Fruit fly (Drosophila melanogaster) whole organism, embryonic: ENCODE results near the gene CG14442.
A peak's percentile ranks its signal among the peaks of the same experiment; 100 is the strongest.

Experiments used
- Aef1 ChIP-seq: fragments of 200-800 bp; sonication (Bioruptor generic); IDR thresholded peaks from 3 replicates; pipeline ENCODE4 v1.3.6; 2022; ENCODE audit warnings: missing biosample characterization, missing genetic modification characterization
- BEAF-32 ChIP-seq: fragments of 200-800 bp; sonication (Bioruptor generic); optimal IDR thresholded peaks from 3 replicates; lab custom pipeline; 2017; ENCODE audit warnings: missing biosample characterization, missing genetic modification characterization, mild to moderate bottlenecking, moderate library complexity, missing genetic modification reagents
- BtbVII ChIP-seq: fragments of 200-800 bp; sonication (Bioruptor generic); optimal IDR thresholded peaks from 3 replicates; lab custom pipeline; 2017; ENCODE audit warnings: missing biosample characterization, mild to moderate bottlenecking, missing genetic modification characterization
- C15 ChIP-seq: fragments of 200-800 bp; sonication (Bioruptor generic); IDR thresholded peaks from 3 replicates; pipeline ENCODE4 v1.3.6; 2022; ENCODE audit warnings: missing biosample characterization, missing genetic modification characterization
- CG11093 ChIP-seq: fragments of 200-800 bp; sonication (Bioruptor generic); IDR thresholded peaks from 3 replicates; pipeline ENCODE4 v1.3.6; 2022; ENCODE audit warnings: missing biosample characterization, missing genetic modification characterization
- CG11504 ChIP-seq: fragments of 200-800 bp; sonication (Bioruptor generic); optimal IDR thresholded peaks from 3 replicates; lab custom pipeline; 2019; ENCODE audit warnings: missing biosample characterization, mild to moderate bottlenecking, missing genetic modification characterization, moderate library complexity
- CG11696 ChIP-seq: fragments of 200-800 bp; sonication (Bioruptor generic); IDR thresholded peaks from 2 replicates; pipeline ENCODE4 v1.3.6; 2022; ENCODE audit warnings: missing biosample characterization, missing genetic modification characterization
- CG1233 ChIP-seq: fragments of 200-800 bp; sonication (Bioruptor generic); optimal IDR thresholded peaks from 4 replicates; lab custom pipeline; 2018; ENCODE audit warnings: missing biosample characterization, mild to moderate bottlenecking, missing genetic modification characterization
- CG12769 ChIP-seq: fragments of 200-800 bp; sonication (Bioruptor generic); optimal IDR thresholded peaks from 2 replicates; lab custom pipeline; 2019; ENCODE audit warnings: missing biosample characterization, mild to moderate bottlenecking, missing genetic modification characterization, moderate library complexity
- CG13424 ChIP-seq: fragments of 200-800 bp; sonication (Bioruptor generic); optimal IDR thresholded peaks from 2 replicates; lab custom pipeline; 2019; ENCODE audit warnings: missing biosample characterization, mild to moderate bottlenecking, missing genetic modification characterization, moderate library complexity
- CG15696 ChIP-seq: fragments of 200-800 bp; sonication (Bioruptor generic); optimal IDR thresholded peaks from 2 replicates; lab custom pipeline; 2019; ENCODE audit warnings: missing biosample characterization, mild to moderate bottlenecking, missing genetic modification characterization, moderate library complexity
- CG1603 ChIP-seq: fragments of 200-800 bp; sonication (Bioruptor generic); optimal IDR thresholded peaks from 2 replicates; lab custom pipeline; 2019; ENCODE audit warnings: missing biosample characterization, mild to moderate bottlenecking, missing genetic modification characterization, moderate library complexity
- CG16779 ChIP-seq: fragments of 200-800 bp; sonication (Bioruptor generic); IDR thresholded peaks from 2 replicates; pipeline ENCODE4 v1.3.6; 2022; ENCODE audit warnings: missing biosample characterization, missing genetic modification characterization
- CG17829 ChIP-seq: fragments of 200-800 bp; optimal IDR thresholded peaks from 2 replicates; lab custom pipeline; 2019; ENCODE audit warnings: missing biosample characterization, mild to moderate bottlenecking, missing genetic modification characterization, moderate library complexity
- CG1832 ChIP-seq: fragments of 200-800 bp; sonication (Bioruptor generic); optimal IDR thresholded peaks from 2 replicates; lab custom pipeline; 2017; ENCODE audit warnings: missing biosample characterization, mild to moderate bottlenecking, missing genetic modification characterization, inconsistent platforms
- CG30020 ChIP-seq: fragments of 200-800 bp; optimal IDR thresholded peaks from 2 replicates; lab custom pipeline; 2019; ENCODE audit warnings: missing biosample characterization, mild to moderate bottlenecking, missing genetic modification characterization, moderate library complexity
- CG4820 ChIP-seq: fragments of 200-800 bp; sonication (Bioruptor generic); optimal IDR thresholded peaks from 3 replicates; lab custom pipeline; 2016; ENCODE audit warnings: missing biosample characterization, missing genetic modification characterization
- CG6689 ChIP-seq: fragments of 200-800 bp; sonication (Bioruptor generic); IDR thresholded peaks from 2 replicates; pipeline ENCODE4 v1.3.6; 2022; ENCODE audit warnings: missing biosample characterization, missing genetic modification characterization
- CG9797 ChIP-seq: fragments of 200-800 bp; sonication (Bioruptor generic); optimal IDR thresholded peaks from 3 replicates; lab custom pipeline; 2018; ENCODE audit warnings: missing biosample characterization, mild to moderate bottlenecking, missing genetic modification characterization
- Deaf1 ChIP-seq: fragments of 200-800 bp; optimal IDR thresholded peaks from 3 replicates; lab custom pipeline; 2019; ENCODE audit warnings: missing biosample characterization, mild to moderate bottlenecking, missing genetic modification characterization, moderate library complexity
- Eip74EF ChIP-seq, 2 experiments: fragments of 200-800 bp in 1 of 2; fragments of >200 bp in 1 of 2; sonication (Bioruptor generic) in 1 of 2; optimal IDR thresholded peaks; 2 replicates each; lab custom pipeline; 2017 to 2019; ENCODE audit warnings: missing biosample characterization in 2 of 2, missing genetic modification characterization in 2 of 2, mild to moderate bottlenecking in 1 of 2, moderate library complexity in 1 of 2
- Fer1 ChIP-seq: fragments of 200-800 bp; sonication (Bioruptor generic); optimal IDR thresholded peaks from 2 replicates; lab custom pipeline; 2017; ENCODE audit warnings: missing biosample characterization, mild to moderate bottlenecking, missing genetic modification characterization
- GATAe ChIP-seq: fragments of 200-800 bp; sonication (Bioruptor generic); conservative IDR thresholded peaks from 2 replicates; pipeline ENCODE4 v1.3.6; 2022; ENCODE audit warnings: missing biosample characterization, missing genetic modification characterization
- Gug ChIP-seq: fragments of 200-800 bp; sonication (Bioruptor generic); IDR thresholded peaks from 4 replicates; pipeline ENCODE4 v1.3.6; 2022; ENCODE audit warnings: missing biosample characterization, missing genetic modification characterization
- Hr51 ChIP-seq, 2 experiments: fragments of 200-800 bp; sonication (Bioruptor generic); optimal IDR thresholded peaks; 2 replicates in 1 of 2; 3 replicates in 1 of 2; lab custom pipeline; 2016 to 2018; ENCODE audit warnings: missing biosample characterization in 2 of 2, missing genetic modification characterization in 2 of 2, mild to moderate bottlenecking in 1 of 2, moderate library complexity in 1 of 2
- Mrtf ChIP-seq: fragments of 200-800 bp; sonication (Bioruptor generic); IDR thresholded peaks from 3 replicates; pipeline ENCODE4 v1.3.6; 2022; ENCODE audit warnings: missing biosample characterization, missing genetic modification characterization
- Neu2 ChIP-seq: fragments of 200-800 bp; sonication (Bioruptor generic); optimal IDR thresholded peaks from 3 replicates; lab custom pipeline; 2016; ENCODE audit warnings: missing biosample characterization, missing genetic modification characterization, borderline replicate concordance
- Nf-YA ChIP-seq: fragments of 200-800 bp; sonication (Bioruptor generic); IDR thresholded peaks from 2 replicates; pipeline ENCODE4 v1.3.6; 2022; ENCODE audit warnings: missing biosample characterization, missing genetic modification characterization
- Oli ChIP-seq: fragments of 200-800 bp; sonication (Bioruptor generic); optimal IDR thresholded peaks from 2 replicates; lab custom pipeline; 2018; ENCODE audit warnings: missing biosample characterization, mild to moderate bottlenecking, missing genetic modification characterization, moderate library complexity
- TFAM ChIP-seq: fragments of 200-800 bp; sonication (Bioruptor generic); optimal IDR thresholded peaks from 2 replicates; lab custom pipeline; 2017; ENCODE audit warnings: missing biosample characterization, missing genetic modification characterization, inconsistent platforms
- Usf ChIP-seq: fragments of 200-800 bp; sonication (Bioruptor generic); optimal IDR thresholded peaks from 2 replicates; lab custom pipeline; 2017; ENCODE audit warnings: missing genotype, missing biosample characterization, missing genetic modification characterization
- Xbp1 ChIP-seq: fragments of 200-800 bp; sonication (Bioruptor generic); optimal IDR thresholded peaks from 3 replicates; lab custom pipeline; 2016; ENCODE audit warnings: missing biosample characterization, mild to moderate bottlenecking, missing genetic modification characterization
- ara ChIP-seq: fragments of 200-800 bp; sonication (Bioruptor generic); IDR thresholded peaks from 2 replicates; pipeline ENCODE4 v1.3.6; 2022; ENCODE audit warnings: missing biosample characterization, missing genetic modification characterization
- az2 ChIP-seq: fragments of 200-800 bp; sonication (Bioruptor generic); optimal IDR thresholded peaks from 3 replicates; lab custom pipeline; 2016; ENCODE audit warnings: missing biosample characterization, missing genetic modification characterization
- chif ChIP-seq, 2 experiments: fragments of 200-800 bp; sonication (Bioruptor generic); optimal IDR thresholded peaks; 3 replicates each; lab custom pipeline; 2016; ENCODE audit warnings: missing biosample characterization in 2 of 2, missing genetic modification characterization in 2 of 2
- chinmo ChIP-seq: fragments of 200-800 bp; sonication (Bioruptor generic); IDR thresholded peaks from 4 replicates; pipeline ENCODE4 v1.3.6; 2022; ENCODE audit warnings: missing biosample characterization, missing genetic modification characterization; ENCODE audit not compliant: partially characterized antibody
- crol ChIP-seq: fragments of 200-800 bp; sonication (Bioruptor generic); IDR thresholded peaks from 2 replicates; pipeline ENCODE4 v1.3.6; 2022; ENCODE audit warnings: missing biosample characterization, missing genetic modification characterization
- fd96Cb ChIP-seq: fragments of 200-800 bp; sonication (Bioruptor generic); optimal IDR thresholded peaks from 2 replicates; lab custom pipeline; 2018; ENCODE audit warnings: missing biosample characterization, mild to moderate bottlenecking, missing genetic modification characterization, moderate library complexity
- gce ChIP-seq: fragments of 200-800 bp; sonication (Bioruptor generic); IDR thresholded peaks from 3 replicates; pipeline ENCODE4 v1.3.6; 2022; ENCODE audit warnings: missing biosample characterization, missing genetic modification characterization
- gfzf ChIP-seq: fragments of 200-800 bp; sonication (Bioruptor generic); optimal IDR thresholded peaks from 2 replicates; lab custom pipeline; 2016; ENCODE audit warnings: missing biosample characterization, mild to moderate bottlenecking, missing genetic modification characterization, moderate library complexity
- lab ChIP-seq: fragments of 200-800 bp; sonication (Bioruptor generic); optimal IDR thresholded peaks from 3 replicates; lab custom pipeline; 2017; ENCODE audit warnings: missing biosample characterization, missing genetic modification characterization, mild to moderate bottlenecking, moderate library complexity, missing genetic modification reagents
- mirr ChIP-seq: fragments of 200-800 bp; sonication (Bioruptor generic); optimal IDR thresholded peaks from 3 replicates; lab custom pipeline; 2018; ENCODE audit warnings: missing biosample characterization, mild to moderate bottlenecking, missing genetic modification characterization
- mld ChIP-seq: fragments of 200-800 bp; sonication (Bioruptor generic); IDR thresholded peaks from 3 replicates; pipeline ENCODE4 v1.3.6; 2022; ENCODE audit warnings: missing biosample characterization, missing genetic modification characterization; ENCODE audit not compliant: partially characterized antibody
- nmo ChIP-seq: fragments of 200-800 bp; sonication (Bioruptor generic); optimal IDR thresholded peaks from 2 replicates; lab custom pipeline; 2018; ENCODE audit warnings: missing biosample characterization, mild to moderate bottlenecking, missing genetic modification characterization, moderate library complexity
- pita ChIP-seq: fragments of 200-800 bp; sonication (Bioruptor generic); optimal IDR thresholded peaks from 2 replicates; lab custom pipeline; 2017; ENCODE audit warnings: missing biosample characterization, mild to moderate bottlenecking, missing genetic modification characterization
- tin ChIP-seq: fragments of 200-800 bp; sonication (Bioruptor generic); optimal IDR thresholded peaks from 3 replicates; lab custom pipeline; 2016; ENCODE audit warnings: missing biosample characterization, missing genetic modification characterization
- twi ChIP-seq: fragments of 200-800 bp; optimal IDR thresholded peaks from 2 replicates; lab custom pipeline; 2019; ENCODE audit warnings: missing biosample characterization, mild to moderate bottlenecking, missing genetic modification characterization, moderate library complexity
- unc-4 ChIP-seq: fragments of 200-800 bp; sonication (Bioruptor generic); IDR thresholded peaks from 2 replicates; pipeline ENCODE4 v1.3.6; 2022; ENCODE audit warnings: missing biosample characterization, missing genetic modification characterization; ENCODE audit not compliant: partially characterized antibody

The CG14442 gene

DNA sequence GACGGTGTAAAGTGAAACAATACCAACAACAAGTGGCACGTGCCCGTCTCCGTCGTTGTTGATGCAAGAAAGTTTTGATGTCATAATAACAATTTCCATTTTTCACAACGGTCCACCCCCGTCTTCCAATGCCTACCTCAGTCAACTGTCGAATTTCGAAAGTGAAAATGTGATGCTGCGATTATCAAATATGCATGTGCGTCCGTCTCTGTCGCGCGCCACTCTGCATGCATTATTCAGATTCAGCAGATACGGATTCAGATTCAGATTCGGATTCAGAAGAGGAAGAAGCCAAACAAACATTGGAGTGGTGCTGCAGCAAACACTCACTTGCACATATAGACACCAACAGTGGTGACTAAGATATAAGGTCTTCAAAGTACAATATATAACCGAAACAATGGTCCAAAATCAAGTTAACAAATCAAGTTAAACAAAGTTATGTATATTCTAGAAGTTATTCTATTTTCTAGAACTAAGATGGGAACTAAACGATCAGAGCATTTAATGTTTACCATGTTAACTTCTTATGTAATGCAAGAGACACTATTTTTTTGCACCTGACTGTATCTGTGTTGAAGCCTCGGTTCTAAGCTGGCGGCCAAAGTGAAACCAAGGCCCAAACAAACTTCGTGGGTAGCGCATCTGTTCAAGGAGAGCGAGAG, 52.1 kb downstream of the CG14442 start (continued):
- TF ChIP-seq Nf-YA (GFP tag; lab: Robert Waterston, UW) (no peak), CG11504 (tag; lab: Kevin White, UChicago) (peak; percentile 52), CG1832 (GFP tag; lab: Kevin White, UChicago) (peak; percentile 66), CG17829 (tag; lab: Kevin White, UChicago) (peak; percentile 44), TFAM (no peak), crol (GFP tag; lab: Robert Waterston, UW) (0 out of 2 replicates have a peak, but pooled peaks have one; percentile 20), C15 (GFP tag; lab: Robert Waterston, UW) (no peak), mld (no peak), GATAe (GFP tag; lab: Robert Waterston, UW) (no peak), Neu2 (GFP tag; lab: Kevin White, UChicago) (no peak), CG4820 (GFP tag; lab: Kevin White, UChicago) (peak; percentile 10), Oli (tag; lab: Kevin White, UChicago) (peak; percentile 54), CG9797 (GFP tag; lab: Kevin White, UChicago) (no peak), Usf (GFP tag; lab: Kevin White, UChicago) (no peak), az2 (GFP tag; lab: Kevin White, UChicago) (no peak), CG1233 (GFP tag; lab: Kevin White, UChicago) (peak; percentile 35), Deaf1 (tag; lab: Kevin White, UChicago) (no peak), CG12769 (tag; lab: Kevin White, UChicago) (no peak), chinmo (GFP tag; lab: Robert Waterston, UW) (no peak), tin (no peak), CG15696 (tag; lab: Kevin White, UChicago) (peak; percentile 4), Gug (GFP tag; lab: Robert Waterston, UW) (no peak), CG6689 (GFP tag; lab: Robert Waterston, UW) (peak; percentile 38; the same call in 1 of the 2 replicates), mirr (GFP tag; lab: Kevin White, UChicago) (no peak), BEAF-32 (GFP tag; lab: Kevin White, UChicago) (no peak), Fer1 (GFP tag; lab: Kevin White, UChicago) (no peak), twi (tag; lab: Kevin White, UChicago) (no peak), CG1603 (tag; lab: Kevin White, UChicago) (peak; percentile 54), chif (GFP tag; optimal IDR thresholded peaks at IDR 0.05; lab: Kevin White, UChicago) (peak; percentile 21 to 25), Aef1 (GFP tag; lab: Robert Waterston, UW) (no peak), CG11696 (GFP tag; lab: Robert Waterston, UW) (peak; percentile 86), lab (no peak), Mrtf (GFP tag; lab: Robert Waterston, UW) (no peak), Eip74EF (GFP tag; optimal IDR thresholded peaks at IDR 0.05; lab: Kevin White, UChicago) (no peak), CG11093 (GFP tag; lab: Robert Waterston, UW) (0 out of 3 replicates have a peak, but pooled peaks have one; percentile 32), CG13424 (tag; lab: Kevin White, UChicago) (peak; percentile 22), CG16779 (GFP tag; lab: Robert Waterston, UW) (no peak), gce (GFP tag; lab: Robert Waterston, UW) (no peak), gfzf (GFP tag; lab: Kevin White, UChicago) (no peak), Hr51 (GFP tag; optimal IDR thresholded peaks at IDR 0.05; lab: Kevin White, UChicago) (peak in 1 of 2 experiments; percentile 31), nmo (peak; percentile 24), pita (GFP tag; lab: Kevin White, UChicago) (no peak), fd96Cb (tag; lab: Kevin White, UChicago) (peak; percentile 34), Xbp1 (GFP tag; lab: Kevin White, UChicago) (no peak), unc-4 (GFP tag; lab: Robert Waterston, UW) (no peak), ara (GFP tag; lab: Robert Waterston, UW) (peak; percentile 56; the same call in 1 of the 2 replicates), BtbVII (GFP tag; lab: Kevin White, UChicago) (no peak), CG30020 (tag; lab: Kevin White, UChicago) (no peak)
